Fruit fly (Drosophila melanogaster) whole organism, embryonic: ENCODE measurements around the gene cyr.
A peak's percentile ranks its signal among the peaks of the same experiment; 100 is the strongest.

ENCODE experiments used
- ATbp ChIP-seq: fragments of 200-800 bp; sonication (Bioruptor generic); optimal IDR thresholded peaks from 2 replicates; lab custom pipeline; 2017; ENCODE audit warnings: missing biosample characterization, mild to moderate bottlenecking, missing genetic modification characterization, missing genetic modification reagents
- Ada2b ChIP-seq: fragments of 200-800 bp; sonication (Bioruptor generic); IDR thresholded peaks from 2 replicates; pipeline ENCODE4 v1.3.6; 2022; ENCODE audit warnings: missing biosample characterization, missing genetic modification characterization
- Adf1 ChIP-seq: fragments of 200-800 bp; sonication (Bioruptor generic); IDR thresholded peaks from 2 replicates; pipeline ENCODE4 v1.3.6; 2022; ENCODE audit warnings: missing biosample characterization, missing genetic modification characterization
- Antp ChIP-seq: fragments of 200-800 bp; sonication (Bioruptor generic); optimal IDR thresholded peaks from 3 replicates; lab custom pipeline; 2016; ENCODE audit warnings: missing biosample characterization, missing genetic modification characterization
- BtbVII ChIP-seq: fragments of 200-800 bp; sonication (Bioruptor generic); optimal IDR thresholded peaks from 3 replicates; lab custom pipeline; 2017; ENCODE audit warnings: missing biosample characterization, mild to moderate bottlenecking, missing genetic modification characterization
- CG10654 ChIP-seq: fragments of 200-800 bp; sonication (Bioruptor generic); optimal IDR thresholded peaks from 2 replicates; lab custom pipeline; 2016; ENCODE audit warnings: missing biosample characterization, missing genetic modification characterization
- CG11696 ChIP-seq: fragments of 200-800 bp; sonication (Bioruptor generic); IDR thresholded peaks from 2 replicates; pipeline ENCODE4 v1.3.6; 2022; ENCODE audit warnings: missing biosample characterization, missing genetic modification characterization
- CG13123 ChIP-seq: fragments of 200-800 bp; sonication (Bioruptor generic); optimal IDR thresholded peaks from 2 replicates; lab custom pipeline; 2016; ENCODE audit warnings: missing biosample characterization, missing genetic modification characterization
- CG13287 ChIP-seq: fragments of 200-800 bp; sonication (Bioruptor generic); IDR thresholded peaks from 2 replicates; pipeline ENCODE4 v1.3.6; 2022; ENCODE audit warnings: missing biosample characterization, missing genetic modification characterization; ENCODE audit not compliant: partially characterized antibody
- CG17829 ChIP-seq: fragments of 200-800 bp; optimal IDR thresholded peaks from 2 replicates; lab custom pipeline; 2019; ENCODE audit warnings: missing biosample characterization, mild to moderate bottlenecking, missing genetic modification characterization, moderate library complexity
- CG2199 ChIP-seq: fragments of 200-800 bp; sonication (Bioruptor generic); IDR thresholded peaks from 3 replicates; pipeline ENCODE4 v1.3.6; 2022; ENCODE audit warnings: missing biosample characterization, missing genetic modification characterization
- CG3281 ChIP-seq: fragments of 200-800 bp; sonication (Bioruptor generic); optimal IDR thresholded peaks from 3 replicates; lab custom pipeline; 2017; ENCODE audit warnings: missing biosample characterization, mild to moderate bottlenecking, missing genetic modification characterization
- CG4424 ChIP-seq: fragments of 200-800 bp; sonication (Bioruptor generic); optimal IDR thresholded peaks from 3 replicates; lab custom pipeline; 2016; ENCODE audit warnings: missing biosample characterization, missing genetic modification characterization
- CG4617 ChIP-seq: fragments of 200-800 bp; sonication (Bioruptor generic); optimal IDR thresholded peaks from 3 replicates; lab custom pipeline; 2016; ENCODE audit warnings: missing biosample characterization, missing genetic modification characterization, borderline replicate concordance
- CG6689 ChIP-seq: fragments of 200-800 bp; sonication (Bioruptor generic); IDR thresholded peaks from 2 replicates; pipeline ENCODE4 v1.3.6; 2022; ENCODE audit warnings: missing biosample characterization, missing genetic modification characterization
- CG7556 ChIP-seq: fragments of 200-800 bp; sonication (Bioruptor generic); optimal IDR thresholded peaks from 2 replicates; lab custom pipeline; 2017; ENCODE audit warnings: missing biosample characterization, mild to moderate bottlenecking, missing genetic modification characterization
- CG7786 ChIP-seq: fragments of 200-800 bp; sonication (Bioruptor generic); optimal IDR thresholded peaks from 2 replicates; lab custom pipeline; 2016; ENCODE audit warnings: missing biosample characterization, missing genetic modification characterization
- CG9727 ChIP-seq: fragments of 200-800 bp; sonication (Bioruptor generic); optimal IDR thresholded peaks from 3 replicates; lab custom pipeline; 2017; ENCODE audit warnings: missing biosample characterization, mild to moderate bottlenecking, missing genetic modification characterization
- CG9817 ChIP-seq: fragments of 200-800 bp; sonication (Bioruptor generic); optimal IDR thresholded peaks from 2 replicates; lab custom pipeline; 2018; ENCODE audit warnings: missing biosample characterization, mild to moderate bottlenecking, missing genetic modification characterization, moderate library complexity
- Fer1 ChIP-seq: fragments of 200-800 bp; sonication (Bioruptor generic); optimal IDR thresholded peaks from 2 replicates; lab custom pipeline; 2017; ENCODE audit warnings: missing biosample characterization, mild to moderate bottlenecking, missing genetic modification characterization
- Fer3 ChIP-seq: fragments of 200-800 bp; sonication (Bioruptor generic); optimal IDR thresholded peaks from 2 replicates; lab custom pipeline; 2018; ENCODE audit warnings: missing biosample characterization, mild to moderate bottlenecking, missing genetic modification characterization, moderate library complexity
- HLH4C ChIP-seq: fragments of 200-800 bp; sonication (Bioruptor generic); IDR thresholded peaks from 3 replicates; pipeline ENCODE4 v1.3.6; 2022; ENCODE audit warnings: missing biosample characterization, missing genetic modification characterization; ENCODE audit not compliant: partially characterized antibody
- Lim3 ChIP-seq: fragments of 200-800 bp; sonication (Bioruptor generic); IDR thresholded peaks from 2 replicates; pipeline ENCODE4 v1.3.6; 2022; ENCODE audit warnings: missing biosample characterization, missing genetic modification characterization
- MTF-1 ChIP-seq: fragments of 200-800 bp; sonication (Bioruptor generic); optimal IDR thresholded peaks from 2 replicates; lab custom pipeline; 2018; ENCODE audit warnings: missing biosample characterization, mild to moderate bottlenecking, missing genetic modification characterization, borderline replicate concordance
- Mad ChIP-seq: fragments of 200-800 bp; sonication (Bioruptor generic); optimal IDR thresholded peaks from 2 replicates; lab custom pipeline; 2016; ENCODE audit warnings: missing biosample characterization, missing genetic modification characterization
- Side ChIP-seq: fragments of 200-800 bp; sonication (Bioruptor generic); optimal IDR thresholded peaks from 2 replicates; lab custom pipeline; 2016; ENCODE audit warnings: missing biosample characterization, missing genetic modification characterization
- aop ChIP-seq: fragments of 200-800 bp; sonication (Bioruptor generic); IDR thresholded peaks from 2 replicates; pipeline ENCODE4 v1.3.6; 2022; ENCODE audit warnings: missing biosample characterization, missing genetic modification characterization
- cad ChIP-seq: fragments of >200 bp; optimal IDR thresholded peaks from 2 replicates; lab custom pipeline; 2017; ENCODE audit warnings: missing biosample characterization, missing genetic modification characterization
- cas ChIP-seq: fragments of 200-800 bp; sonication (Bioruptor generic); IDR thresholded peaks from 2 replicates; pipeline ENCODE4 v1.3.6; 2022; ENCODE audit warnings: missing biosample characterization, missing genetic modification characterization
- dimm ChIP-seq: fragments of 200-800 bp; sonication (Bioruptor generic); IDR thresholded peaks from 2 replicates; pipeline ENCODE4 v1.3.6; 2022; ENCODE audit warnings: missing biosample characterization, missing genetic modification characterization
- dmrt11E ChIP-seq: fragments of 200-800 bp; sonication (Bioruptor generic); optimal IDR thresholded peaks from 3 replicates; lab custom pipeline; 2018; ENCODE audit warnings: missing biosample characterization, mild to moderate bottlenecking, missing genetic modification characterization, moderate library complexity
- esg ChIP-seq: fragments of 200-800 bp; sonication (Bioruptor generic); conservative IDR thresholded peaks from 2 replicates; pipeline ENCODE4 v1.3.6; 2022; ENCODE audit warnings: missing biosample characterization, missing genetic modification characterization
- gcm2 ChIP-seq: fragments of 200-800 bp; sonication (Bioruptor generic); optimal IDR thresholded peaks from 2 replicates; lab custom pipeline; 2016; ENCODE audit warnings: missing biosample characterization, missing genetic modification characterization
- gt ChIP-seq: fragments of 200-800 bp; sonication (Bioruptor generic); IDR thresholded peaks from 2 replicates; pipeline ENCODE4 v1.3.6; 2022; ENCODE audit warnings: missing biosample characterization, missing genetic modification characterization
- ham ChIP-seq: fragments of 200-800 bp; sonication (Bioruptor generic); IDR thresholded peaks from 2 replicates; pipeline ENCODE4 v1.3.6; 2022; ENCODE audit warnings: missing biosample characterization, missing genetic modification characterization
- jigr1 ChIP-seq: fragments of 200-800 bp; sonication (Bioruptor generic); IDR thresholded peaks from 3 replicates; pipeline ENCODE4 v1.3.6; 2022; ENCODE audit warnings: missing biosample characterization, missing genetic modification characterization
- jing ChIP-seq: fragments of 200-800 bp; sonication (Bioruptor generic); optimal IDR thresholded peaks from 2 replicates; lab custom pipeline; 2018; ENCODE audit warnings: missing biosample characterization, mild to moderate bottlenecking, missing genetic modification characterization
- jumu ChIP-seq: fragments of 200-800 bp; sonication (Bioruptor generic); optimal IDR thresholded peaks from 3 replicates; lab custom pipeline; 2016; ENCODE audit warnings: missing biosample characterization, missing genetic modification characterization
- ken ChIP-seq: fragments of 200-800 bp; sonication (Bioruptor generic); IDR thresholded peaks from 3 replicates; pipeline ENCODE4 v1.3.6; 2022; ENCODE audit warnings: missing biosample characterization, missing genetic modification characterization
- mam ChIP-seq: fragments of 200-800 bp; sonication (Bioruptor generic); optimal IDR thresholded peaks from 3 replicates; lab custom pipeline; 2016; ENCODE audit warnings: missing biosample characterization, missing genetic modification characterization
- nerfin-1 ChIP-seq: fragments of 200-800 bp; sonication (Bioruptor generic); optimal IDR thresholded peaks from 3 replicates; lab custom pipeline; 2019; ENCODE audit warnings: missing biosample characterization, mild to moderate bottlenecking, missing genetic modification characterization, moderate library complexity
- p53 ChIP-seq: fragments of 200-800 bp; sonication (Bioruptor generic); optimal IDR thresholded peaks from 2 replicates; lab custom pipeline; 2016; ENCODE audit warnings: missing biosample characterization, missing genetic modification characterization
- pho ChIP-seq: fragments of 200-800 bp; sonication (Bioruptor generic); optimal IDR thresholded peaks from 2 replicates; lab custom pipeline; 2016; ENCODE audit warnings: missing biosample characterization, missing genetic modification characterization
- rib ChIP-seq: fragments of 200-800 bp; sonication (Bioruptor generic); IDR thresholded peaks from 2 replicates; pipeline ENCODE4 v1.3.6; 2022; ENCODE audit warnings: missing biosample characterization, missing genetic modification characterization
- sima ChIP-seq: fragments of 200-800 bp; sonication (Bioruptor generic); optimal IDR thresholded peaks from 2 replicates; lab custom pipeline; 2016; ENCODE audit warnings: missing biosample characterization, missing genetic modification characterization
- slbo ChIP-seq: fragments of 200-800 bp; sonication (Bioruptor generic); IDR thresholded peaks from 2 replicates; pipeline ENCODE4 v1.3.6; 2022; ENCODE audit warnings: missing biosample characterization, missing genetic modification characterization
- so ChIP-seq: fragments of 200-800 bp; sonication (Bioruptor generic); IDR thresholded peaks from 3 replicates; pipeline ENCODE4 v1.3.6; 2022; ENCODE audit warnings: missing biosample characterization, missing genetic modification characterization
- tgo ChIP-seq: fragments of 200-800 bp; sonication (Bioruptor generic); IDR thresholded peaks from 3 replicates; pipeline ENCODE4 v1.3.6; 2022; ENCODE audit warnings: missing biosample characterization, missing genetic modification characterization
- toy ChIP-seq: fragments of 200-800 bp; sonication (Bioruptor generic); IDR thresholded peaks from 2 replicates; pipeline ENCODE4 v1.3.6; 2022; ENCODE audit warnings: missing biosample characterization, missing genetic modification characterization
- wek ChIP-seq: fragments of 200-800 bp; sonication (Bioruptor generic); optimal IDR thresholded peaks from 3 replicates; lab custom pipeline; 2018; ENCODE audit warnings: missing biosample characterization, mild to moderate bottlenecking, missing genetic modification characterization, moderate library complexity
- zen2 ChIP-seq: fragments of 200-800 bp; sonication (Bioruptor generic); IDR thresholded peaks from 3 replicates; pipeline ENCODE4 v1.3.6; 2022; ENCODE audit warnings: missing biosample characterization, missing genetic modification characterization; ENCODE audit not compliant: partially characterized antibody

cyr gene

DNA sequence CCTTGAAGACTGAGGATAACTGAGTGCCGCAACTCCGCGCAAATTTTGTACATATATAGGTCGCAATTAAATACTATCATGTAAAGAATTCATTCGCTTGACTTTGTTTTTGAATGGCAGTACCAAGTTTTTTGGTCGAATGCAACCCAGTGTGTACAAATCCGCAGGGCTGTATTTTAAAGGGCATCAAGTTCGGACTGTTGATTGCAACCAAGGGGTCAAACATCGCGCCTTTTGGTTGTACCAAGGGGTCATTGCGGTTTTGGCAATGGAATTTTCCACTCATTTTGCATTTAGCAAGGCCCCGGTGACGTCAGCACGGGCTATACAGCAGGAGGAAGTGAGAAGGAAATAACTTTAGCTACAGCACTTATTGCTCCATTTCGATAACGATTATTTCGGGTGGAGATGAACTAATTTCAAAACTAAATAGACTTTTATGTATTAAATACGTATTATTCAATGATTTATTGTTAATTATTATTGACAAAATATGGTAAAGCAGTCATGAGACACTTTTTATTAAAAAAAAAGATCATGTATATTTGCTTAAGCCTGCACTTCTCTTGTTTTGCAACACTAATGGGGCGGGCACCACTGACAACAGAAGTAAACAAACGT is 3.7 kb downstream of the cyr start, which contains the start of gene CG10958 (continued):
- TF ChIP-seq nerfin-1 (tag; lab: Kevin White, UChicago) = peak; percentile 1
- TF ChIP-seq cas (GFP tag; lab: Robert Waterston, UW) = no peak
- TF ChIP-seq CG3281 (GFP tag; lab: Kevin White, UChicago) = peak; percentile 33
- TF ChIP-seq Lim3 (GFP tag; lab: Robert Waterston, UW) = no peak
- TF ChIP-seq so = peak; percentile 53; the same call in 1 of the 3 replicates
- TF ChIP-seq CG4617 (GFP tag; lab: Kevin White, UChicago) = peak; percentile 24
- peak; percentile 49 for TF ChIP-seq Fer3 (tag; lab: Kevin White, UChicago)
- TF ChIP-seq cad (GFP tag; lab: Kevin White, UChicago) = no peak
- TF ChIP-seq gt = no peak
- TF ChIP-seq gcm2 = no peak
- peak; percentile 49 for TF ChIP-seq pho (GFP tag; lab: Kevin White, UChicago)
- no peak for TF ChIP-seq wek (GFP tag; lab: Kevin White, UChicago)
- TF ChIP-seq CG10654 (GFP tag; lab: Kevin White, UChicago) = peak; percentile 54
- peak; percentile 33 for TF ChIP-seq dmrt11E
- TF ChIP-seq aop (GFP tag; lab: Robert Waterston, UW) = no peak
- peak; percentile 51 for TF ChIP-seq CG13287 (GFP tag; lab: Robert Waterston, UW)
- TF ChIP-seq ATbp (GFP tag; lab: Kevin White, UChicago) = no peak
- TF ChIP-seq slbo (GFP tag; lab: Robert Waterston, UW) = peak; percentile 79
- TF ChIP-seq sima (GFP tag; lab: Kevin White, UChicago) = no peak
- no peak for TF ChIP-seq dimm
- TF ChIP-seq CG2199 = no peak
- TF ChIP-seq CG9817 (tag; lab: Kevin White, UChicago) = peak; percentile 44
- TF ChIP-seq Fer1 = peak; percentile 68
- no peak for TF ChIP-seq jing (GFP tag; lab: Kevin White, UChicago)
- TF ChIP-seq Antp = peak; percentile 9
- TF ChIP-seq zen2 (GFP tag; lab: Robert Waterston, UW) = no peak
- TF ChIP-seq MTF-1 (GFP tag; lab: Kevin White, UChicago) = no peak
- peak; percentile 37; the same call in 1 of the 2 replicates for TF ChIP-seq Adf1 (GFP tag; lab: Robert Waterston, UW)
- TF ChIP-seq CG7786 (GFP tag; lab: Kevin White, UChicago) = no peak
- no peak for TF ChIP-seq jumu (GFP tag; lab: Kevin White, UChicago)
- peak; percentile 64; the same call in 1 of the 2 replicates for TF ChIP-seq CG6689 (GFP tag; lab: Robert Waterston, UW)
- TF ChIP-seq BtbVII (GFP tag; lab: Kevin White, UChicago) = no peak
- TF ChIP-seq mam (GFP tag; lab: Kevin White, UChicago) = peak; percentile 53
- TF ChIP-seq Ada2b (GFP tag; lab: Robert Waterston, UW) = peak; percentile 47
- no peak; the same call in 1 of the 2 replicates for TF ChIP-seq rib (GFP tag; lab: Robert Waterston, UW)
- peak; percentile 64 for TF ChIP-seq tgo
- no peak for TF ChIP-seq jigr1 (GFP tag; lab: Robert Waterston, UW)
- no peak for TF ChIP-seq HLH4C (GFP tag; lab: Robert Waterston, UW)
- TF ChIP-seq toy (GFP tag; lab: Robert Waterston, UW) = no peak
- TF ChIP-seq p53 (GFP tag; lab: Kevin White, UChicago) = no peak
- peak; percentile 45; the same call in 1 of the 3 replicates for TF ChIP-seq ken (GFP tag; lab: Robert Waterston, UW)
- peak; percentile 64 for TF ChIP-seq CG7556 (GFP tag; lab: Kevin White, UChicago)
- 0 out of 2 replicates have a peak, but pooled peaks have one; percentile 20 for TF ChIP-seq esg (GFP tag; lab: Robert Waterston, UW)
- no peak for TF ChIP-seq Side (GFP tag; lab: Kevin White, UChicago)
- TF ChIP-seq CG17829 (tag; lab: Kevin White, UChicago) = peak; percentile 59
- no peak for TF ChIP-seq ham (GFP tag; lab: Robert Waterston, UW)
- TF ChIP-seq CG13123 (GFP tag; lab: Kevin White, UChicago) = peak; percentile 21
- peak; percentile 59 for TF ChIP-seq CG4424 (GFP tag; lab: Kevin White, UChicago)
- TF ChIP-seq CG11696 (GFP tag; lab: Robert Waterston, UW) = no peak
- TF ChIP-seq Mad (GFP tag; lab: Kevin White, UChicago) = peak; percentile 43
- TF ChIP-seq CG9727 (GFP tag; lab: Kevin White, UChicago) = peak; percentile 57
